Worm (Caenorhabditis elegans) whole organism, early embryonic: ENCODE results near the gene mct-3.

ENCODE experiments used
- B0310.2 ChIP-seq: sonication (generic microtip); optimal IDR thresholded peaks from 2 replicates; lab custom pipeline; 2016; ENCODE audit warnings: mild to moderate bottlenecking, missing genetic modification characterization, missing compliant biosample characterization
- ceh-13 ChIP-seq: fragments of 200-800 bp; sonication (Bioruptor generic); optimal IDR thresholded peaks from 2 replicates; lab custom pipeline; 2018; ENCODE audit warnings: mild to moderate bottlenecking, missing genetic modification characterization, missing compliant biosample characterization
- ets-7 ChIP-seq: sonication (generic microtip); optimal IDR thresholded peaks from 2 replicates; lab custom pipeline; 2016; ENCODE audit warnings: missing genotype, missing genetic modification characterization, missing compliant biosample characterization
- flt-1 ChIP-seq: fragments of 200-800 bp; sonication (Bioruptor generic); IDR thresholded peaks from 2 replicates; pipeline ENCODE4 v1.3.6; 2022; ENCODE audit warnings: missing genetic modification characterization, missing compliant biosample characterization
- pes-1 ChIP-seq: fragments of 200-800 bp; sonication (Bioruptor generic); IDR thresholded peaks from 2 replicates; pipeline ENCODE4 v1.3.6; 2022; ENCODE audit warnings: missing genetic modification reagents, missing genetic modification characterization, missing compliant biosample characterization

- TF ChIP-seq ceh-13 (GFP tag; lab: Kevin White, UChicago) (no peak), B0310.2 (tag; lab: Kevin White, UChicago) (no peak), ets-7 (tag; lab: Kevin White, UChicago) (no peak), pes-1 (GFP tag; lab: Robert Waterston, UW) (no peak), flt-1 (no peak)
These were observed 9.0 kb upstream of the mct-3 start, which contains the start of gene M03B6.5 for ce11 chrX:13843676-13844075.
